Worm (Caenorhabditis elegans) whole organism, early embryonic: ENCODE results near the gene F32H5.4.

Source experiments
- F13C5.2 ChIP-seq: sonication (generic microtip); optimal IDR thresholded peaks from 2 replicates; lab custom pipeline; 2017; ENCODE audit warnings: mild to moderate bottlenecking, missing genetic modification characterization, inconsistent platforms, missing compliant biosample characterization
- ama-1 ChIP-seq: fragments of 150-350 bp; optimal IDR thresholded peaks from 2 replicates; lab custom pipeline; 2014
- ets-7 ChIP-seq: sonication (generic microtip); optimal IDR thresholded peaks from 2 replicates; lab custom pipeline; 2016; ENCODE audit warnings: missing genotype, missing genetic modification characterization, missing compliant biosample characterization
- flt-1 ChIP-seq: fragments of 200-800 bp; sonication (Bioruptor generic); IDR thresholded peaks from 2 replicates; pipeline ENCODE4 v1.3.6; 2022; ENCODE audit warnings: missing genetic modification characterization, missing compliant biosample characterization
- hmg-4 ChIP-seq: fragments of 200-800 bp; sonication (Bioruptor generic); optimal IDR thresholded peaks from 2 replicates; lab custom pipeline; 2018; ENCODE audit warnings: mild to moderate bottlenecking, missing genetic modification characterization, missing compliant biosample characterization
- tbx-11 ChIP-seq: fragments of 200-800 bp; sonication (Bioruptor generic); IDR thresholded peaks from 2 replicates; pipeline ENCODE4 v1.3.6; 2022; ENCODE audit warnings: missing genetic modification characterization, missing compliant biosample characterization

- no peak for TF ChIP-seq tbx-11 (GFP tag; lab: Robert Waterston, UW)
- no peak for TF ChIP-seq ama-1 (lab: Kevin White, UChicago)
- TF ChIP-seq hmg-4 (GFP tag; lab: Kevin White, UChicago): no peak
- no peak for TF ChIP-seq ets-7 (tag; lab: Kevin White, UChicago)
- no peak for TF ChIP-seq flt-1
- TF ChIP-seq F13C5.2: no peak
Observed at ce11 chrV:13406032-13406431, 45.7 kb downstream of the F32H5.4 start, which contains the start of gene cutl-1.
